Fruit fly (Drosophila melanogaster) whole organism, adult: ENCODE results near the gene Tim8.

Experiments
- CG12768 ChIP-seq: fragments of 200-800 bp; sonication (Bioruptor generic); optimal IDR thresholded peaks from 2 replicates; lab custom pipeline; 2017; ENCODE audit warnings: missing biosample characterization, missing genetic modification characterization, mild to moderate bottlenecking, moderate library complexity, missing genetic modification reagents
- CG14711 ChIP-seq: fragments of 200-800 bp; sonication (Bioruptor generic); optimal IDR thresholded peaks from 2 replicates; lab custom pipeline; 2018; ENCODE audit warnings: missing biosample characterization, mild to moderate bottlenecking, missing genetic modification characterization, moderate library complexity
- CG5204 ChIP-seq: fragments of 200-800 bp; sonication (Bioruptor generic); optimal IDR thresholded peaks from 2 replicates; lab custom pipeline; 2016; ENCODE audit warnings: missing biosample characterization, missing genetic modification characterization
- CG7045 ChIP-seq: fragments of 200-800 bp; sonication (Bioruptor generic); optimal IDR thresholded peaks from 2 replicates; lab custom pipeline; 2017; ENCODE audit warnings: missing biosample characterization, mild to moderate bottlenecking, missing genetic modification characterization
- CG7101 ChIP-seq: fragments of 200-800 bp; sonication (Bioruptor generic); optimal IDR thresholded peaks from 2 replicates; lab custom pipeline; 2018; ENCODE audit warnings: missing biosample characterization, mild to moderate bottlenecking, missing genetic modification characterization, moderate library complexity
- cnc ChIP-seq, 2 experiments: fragments of >200 bp; optimal IDR thresholded peaks; 2 replicates each; lab custom pipeline; 2017
- kay ChIP-seq: fragments of 200-800 bp; sonication (Bioruptor generic); peaks from one replicate; lab custom pipeline; 2016; ENCODE audit warnings: missing biosample characterization, missing genetic modification characterization, borderline replicate concordance
- ovo ChIP-seq: fragments of 200-800 bp; sonication (Bioruptor generic); optimal IDR thresholded peaks from 2 replicates; lab custom pipeline; 2016; ENCODE audit warnings: missing biosample characterization, missing genetic modification characterization
- pad ChIP-seq: fragments of 200-800 bp; sonication (Bioruptor generic); optimal IDR thresholded peaks from 3 replicates; lab custom pipeline; 2017; ENCODE audit warnings: missing biosample characterization, missing genetic modification characterization, mild to moderate bottlenecking, moderate library complexity, missing genetic modification reagents
- tj ChIP-seq: fragments of 200-800 bp; sonication (Bioruptor generic); optimal IDR thresholded peaks from 3 replicates; lab custom pipeline; 2017; ENCODE audit warnings: missing biosample characterization, mild to moderate bottlenecking, missing genetic modification characterization, moderate library complexity
- toe ChIP-seq: fragments of 200-800 bp; sonication (Bioruptor generic); optimal IDR thresholded peaks from 2 replicates; lab custom pipeline; 2016; ENCODE audit warnings: missing biosample characterization, missing genetic modification characterization

dm6 chrX:11393003-11393620 lies 24.9 kb downstream of the Tim8 start:
- TF ChIP-seq toe (no peak), pad (GFP tag; lab: Kevin White, UChicago) (no peak), kay (GFP tag; lab: Kevin White, UChicago) (no peak), tj (GFP tag; lab: Kevin White, UChicago) (no peak), cnc (optimal IDR thresholded peaks at IDR 0.05; lab: Kevin White, UChicago) (no peak), CG14711 (tag; lab: Kevin White, UChicago) (no peak), CG12768 (GFP tag; lab: Kevin White, UChicago) (no peak), ovo (GFP tag; lab: Kevin White, UChicago) (no peak), CG5204 (GFP tag; lab: Kevin White, UChicago) (no peak), CG7101 (tag; lab: Kevin White, UChicago) (no peak), CG7045 (no peak)
